Fruit fly (Drosophila melanogaster) whole organism, prepupa: ENCODE data around the gene Dad1.

Experiments used
- Blimp-1 ChIP-seq: fragments of 200-800 bp; sonication (Bioruptor generic); optimal IDR thresholded peaks from 3 replicates; lab custom pipeline; 2017; ENCODE audit warnings: missing biosample characterization, missing genetic modification characterization, mild to moderate bottlenecking, moderate library complexity, missing genetic modification reagents
- CG16779 ChIP-seq: fragments of 200-800 bp; sonication (Bioruptor generic); optimal IDR thresholded peaks from 3 replicates; lab custom pipeline; 2017; ENCODE audit warnings: missing biosample characterization, mild to moderate bottlenecking, missing genetic modification characterization
- CG3919 ChIP-seq: fragments of 200-800 bp; sonication (Bioruptor generic); optimal IDR thresholded peaks from 3 replicates; lab custom pipeline; 2016; ENCODE audit warnings: missing biosample characterization, missing genetic modification characterization
- CG6276 ChIP-seq: fragments of 200-800 bp; sonication (Bioruptor generic); optimal IDR thresholded peaks from 2 replicates; lab custom pipeline; 2017; ENCODE audit warnings: missing biosample characterization, mild to moderate bottlenecking, missing genetic modification characterization
- CG9139 ChIP-seq: fragments of 200-800 bp; sonication (Bioruptor generic); optimal IDR thresholded peaks from 3 replicates; lab custom pipeline; 2017; ENCODE audit warnings: missing biosample characterization, mild to moderate bottlenecking, missing genetic modification characterization
- Sox14 ChIP-seq: fragments of 200-800 bp; sonication (Bioruptor generic); optimal IDR thresholded peaks from 3 replicates; lab custom pipeline; 2016; ENCODE audit warnings: missing biosample characterization, missing genetic modification characterization
- acj6 ChIP-seq: fragments of 200-800 bp; sonication (Bioruptor generic); optimal IDR thresholded peaks from 3 replicates; lab custom pipeline; 2016; ENCODE audit warnings: missing biosample characterization, missing genetic modification characterization
- ss ChIP-seq, 2 experiments: fragments of 200-800 bp; sonication (Bioruptor generic); optimal IDR thresholded peaks; 2 replicates in 1 of 2; 3 replicates in 1 of 2; lab custom pipeline; 2017 to 2018; ENCODE audit warnings: mild to moderate bottlenecking in 2 of 2, missing biosample characterization in 2 of 2, missing genetic modification characterization in 2 of 2, moderate library complexity in 1 of 2

DNA sequence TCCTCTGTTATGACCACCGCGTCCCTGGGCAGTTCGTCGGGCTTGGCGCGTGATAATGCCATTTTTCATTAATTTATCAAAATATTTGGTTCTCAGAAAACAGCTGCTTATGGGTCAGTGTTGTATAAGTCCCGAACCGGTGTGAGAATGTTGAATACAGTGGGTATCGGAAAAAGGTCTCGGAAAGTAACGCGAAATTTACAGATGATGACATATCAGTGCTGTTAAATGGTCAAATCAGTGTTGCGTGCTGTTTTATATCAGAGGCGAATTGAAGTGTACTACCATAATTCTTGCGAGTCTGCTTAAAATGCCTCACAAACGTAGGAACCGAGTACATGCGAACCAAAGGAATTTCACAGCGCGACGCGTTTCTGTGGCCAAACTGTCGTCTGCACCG, 1.3 kb downstream of the Dad1 start, which contains the start of the genes CG13392 and Rcd4:
- TF ChIP-seq Sox14 (peak; percentile 62), CG3919 (peak; percentile 79), CG9139 (no peak), ss (GFP tag; optimal IDR thresholded peaks at IDR 0.05; lab: Kevin White, UChicago) (peak in 1 of 2 experiments; percentile 26), acj6 (GFP tag; lab: Kevin White, UChicago) (peak; percentile 60), Blimp-1 (GFP tag; lab: Kevin White, UChicago) (no peak), CG6276 (no peak), CG16779 (no peak)
